Worm (Caenorhabditis elegans) whole organism, L2 larva: ENCODE results near the gene fem-3.

ENCODE experiments used
- aly-2 ChIP-seq: fragments of 150-350 bp; optimal IDR thresholded peaks from 2 replicates; lab custom pipeline; 2014; ENCODE audit warnings: missing biosample characterization, missing genetic modification characterization
- lin-13 ChIP-seq: fragments of 150-350 bp; optimal IDR thresholded peaks from 2 replicates; lab custom pipeline; 2014; ENCODE audit warnings: missing biosample characterization, missing genetic modification reagents, missing genetic modification characterization
- lin-39 ChIP-seq: fragments of 150-350 bp; optimal IDR thresholded peaks from 2 replicates; lab custom pipeline; 2014; ENCODE audit warnings: missing biosample characterization, missing genetic modification reagents, missing genetic modification characterization
- nhr-21 ChIP-seq: fragments of 150-350 bp; optimal IDR thresholded peaks from 2 replicates; lab custom pipeline; 2014; ENCODE audit warnings: missing biosample characterization, missing genetic modification characterization
- nhr-23 ChIP-seq: fragments of 150-350 bp; optimal IDR thresholded peaks from 2 replicates; lab custom pipeline; 2014; ENCODE audit warnings: missing biosample characterization, missing genetic modification reagents, missing genetic modification characterization
- nhr-237 ChIP-seq: fragments of 150-350 bp; optimal IDR thresholded peaks from 2 replicates; lab custom pipeline; 2014; ENCODE audit warnings: missing biosample characterization, missing genetic modification characterization
- nhr-6 ChIP-seq: fragments of 150-350 bp; optimal IDR thresholded peaks from 2 replicates; lab custom pipeline; 2014; ENCODE audit warnings: missing biosample characterization, missing genetic modification characterization
- peb-1 ChIP-seq: fragments of 150-350 bp; optimal IDR thresholded peaks from 2 replicates; lab custom pipeline; 2014; ENCODE audit warnings: missing biosample characterization, missing genetic modification characterization
- snpc-4 ChIP-seq: fragments of 150-350 bp; optimal IDR thresholded peaks from 2 replicates; lab custom pipeline; 2014; ENCODE audit warnings: missing biosample characterization, missing genetic modification characterization
- unc-62 ChIP-seq: fragments of 150-350 bp; optimal IDR thresholded peaks from 2 replicates; lab custom pipeline; 2014; ENCODE audit warnings: missing biosample characterization, missing genetic modification reagents, missing genetic modification characterization
- ztf-11 ChIP-seq: sonication (generic microtip); optimal IDR thresholded peaks from 2 replicates; lab custom pipeline; 2017; ENCODE audit warnings: missing biosample characterization, missing genetic modification characterization

- TF ChIP-seq nhr-21 (no peak), nhr-237 (tag; lab: Kevin White, UChicago) (no peak), nhr-6 (tag; lab: Kevin White, UChicago) (no peak), snpc-4 (tag; lab: Kevin White, UChicago) (no peak), unc-62 (GFP tag; lab: Kevin White, UChicago) (no peak), lin-39 (no peak), aly-2 (no peak), nhr-23 (tag; lab: Kevin White, UChicago) (no peak), ztf-11 (tag; lab: Kevin White, UChicago) (no peak), peb-1 (no peak), lin-13 (GFP tag; lab: Kevin White, UChicago) (no peak)
Observed at ce11 chrIV:9130605-9131004, 25.8 kb downstream of the fem-3 start.
